Worm (Caenorhabditis elegans) whole organism, early embryonic: ENCODE measurements around the gene C16C8.7.
A peak's percentile ranks its signal among the peaks of the same experiment; 100 is the strongest.
"Not testable (repeated sequence)": the region's sequence is repeated elsewhere in the genome, so short reads cannot be mapped to it uniquely, and the experiment has no call there.

Source experiments
- B0310.2 ChIP-seq: sonication (generic microtip); optimal IDR thresholded peaks from 2 replicates; lab custom pipeline; 2016; ENCODE audit warnings: mild to moderate bottlenecking, missing genetic modification characterization, missing compliant biosample characterization
- F13C5.2 ChIP-seq: sonication (generic microtip); optimal IDR thresholded peaks from 2 replicates; lab custom pipeline; 2017; ENCODE audit warnings: mild to moderate bottlenecking, missing genetic modification characterization, inconsistent platforms, missing compliant biosample characterization
- aly-1 ChIP-seq: sonication (generic microtip); optimal IDR thresholded peaks from 2 replicates; lab custom pipeline; 2016; ENCODE audit warnings: missing genetic modification characterization, missing compliant biosample characterization
- ama-1 ChIP-seq: fragments of 150-350 bp; optimal IDR thresholded peaks from 2 replicates; lab custom pipeline; 2014
- ceh-13 ChIP-seq: fragments of 200-800 bp; sonication (Bioruptor generic); optimal IDR thresholded peaks from 2 replicates; lab custom pipeline; 2018; ENCODE audit warnings: mild to moderate bottlenecking, missing genetic modification characterization, missing compliant biosample characterization
- ceh-36 ChIP-seq: sonication (generic microtip); optimal IDR thresholded peaks from 2 replicates; lab custom pipeline; 2016; ENCODE audit warnings: missing genetic modification characterization, inconsistent platforms, missing compliant biosample characterization
- ets-7 ChIP-seq: sonication (generic microtip); optimal IDR thresholded peaks from 2 replicates; lab custom pipeline; 2016; ENCODE audit warnings: missing genotype, missing genetic modification characterization, missing compliant biosample characterization
- flt-1 ChIP-seq: fragments of 200-800 bp; sonication (Bioruptor generic); IDR thresholded peaks from 2 replicates; pipeline ENCODE4 v1.3.6; 2022; ENCODE audit warnings: missing genetic modification characterization, missing compliant biosample characterization
- hmbx-1 ChIP-seq: sonication (generic microtip); optimal IDR thresholded peaks from 2 replicates; lab custom pipeline; 2016; ENCODE audit warnings: mild to moderate bottlenecking, missing genetic modification characterization, missing compliant biosample characterization
- hmg-4 ChIP-seq: fragments of 200-800 bp; sonication (Bioruptor generic); optimal IDR thresholded peaks from 2 replicates; lab custom pipeline; 2018; ENCODE audit warnings: mild to moderate bottlenecking, missing genetic modification characterization, missing compliant biosample characterization
- hnd-1 ChIP-seq: sonication (generic microtip); optimal IDR thresholded peaks from 2 replicates; lab custom pipeline; 2016; ENCODE audit warnings: missing genetic modification characterization, missing compliant biosample characterization
- pes-1 ChIP-seq: fragments of 200-800 bp; sonication (Bioruptor generic); IDR thresholded peaks from 2 replicates; pipeline ENCODE4 v1.3.6; 2022; ENCODE audit warnings: missing genetic modification reagents, missing genetic modification characterization, missing compliant biosample characterization
- scrt-1 ChIP-seq: fragments of 200-800 bp; sonication (Bioruptor generic); IDR thresholded peaks from 2 replicates; pipeline ENCODE4 v1.3.6; 2022; ENCODE audit warnings: missing genetic modification characterization, missing compliant biosample characterization
- sea-1 ChIP-seq: fragments of 200-800 bp; sonication (Bioruptor generic); conservative IDR thresholded peaks from 2 replicates; pipeline ENCODE4 v1.3.6; 2022; ENCODE audit warnings: missing genetic modification characterization, missing compliant biosample characterization
- tbx-11 ChIP-seq: fragments of 200-800 bp; sonication (Bioruptor generic); IDR thresholded peaks from 2 replicates; pipeline ENCODE4 v1.3.6; 2022; ENCODE audit warnings: missing genetic modification characterization, missing compliant biosample characterization
- tbx-37 ChIP-seq: fragments of 200-800 bp; sonication (Bioruptor generic); conservative IDR thresholded peaks from 2 replicates; pipeline ENCODE4 v1.3.6; 2022; ENCODE audit warnings: missing genetic modification reagents, missing genetic modification characterization, missing compliant biosample characterization
- tra-4 ChIP-seq: sonication (generic microtip); optimal IDR thresholded peaks from 2 replicates; lab custom pipeline; 2017; ENCODE audit warnings: missing genetic modification characterization, missing compliant biosample characterization

The C16C8.7 gene

ce11 chrII:3460048-3460447 lies at the start of gene C16C8.7:
C16C8.7 (minus strand) TSS chrII:3460148.
- no peak for TF ChIP-seq hmg-4 (GFP tag; lab: Kevin White, UChicago)
- TF ChIP-seq ceh-13: no peak
- no peak for TF ChIP-seq hnd-1 (tag; lab: Kevin White, UChicago)
- TF ChIP-seq B0310.2 (tag; lab: Kevin White, UChicago): no peak
- TF ChIP-seq hmbx-1 (tag; lab: Kevin White, UChicago): no peak
- TF ChIP-seq F13C5.2 (tag; lab: Kevin White, UChicago): no peak
- no peak for TF ChIP-seq tra-4
- no peak for TF ChIP-seq ceh-36 (tag; lab: Kevin White, UChicago)
- no peak for TF ChIP-seq pes-1
- TF ChIP-seq flt-1 (GFP tag; lab: Robert Waterston, UW): no peak

ce11 chrII:3504717-3505116 lies 44.8 kb upstream of the C16C8.7 start, which contains the start of gene cyh-1:
cyh-1 (plus strand) TSS chrII:3505017.
- TF ChIP-seq F13C5.2 (tag; lab: Kevin White, UChicago): no peak
- TF ChIP-seq hnd-1 (tag; lab: Kevin White, UChicago): no peak
- no peak for TF ChIP-seq ceh-36 (tag; lab: Kevin White, UChicago)
- TF ChIP-seq tra-4: no peak
- no peak for TF ChIP-seq pes-1
- no peak for TF ChIP-seq hmbx-1 (tag; lab: Kevin White, UChicago)
- no peak for TF ChIP-seq ceh-13
- no peak for TF ChIP-seq flt-1 (GFP tag; lab: Robert Waterston, UW)
- no peak for TF ChIP-seq hmg-4 (GFP tag; lab: Kevin White, UChicago)
- TF ChIP-seq B0310.2 (tag; lab: Kevin White, UChicago): no peak
- no peak for TF ChIP-seq tbx-37 (GFP tag; lab: Robert Waterston, UW)
- no peak for TF ChIP-seq scrt-1 (GFP tag; lab: Robert Waterston, UW)
- TF ChIP-seq ama-1: no peak
- TF ChIP-seq aly-1 (tag; lab: Kevin White, UChicago): no peak

ce11 chrII:3502520-3503323 lies 42.8 kb upstream of the C16C8.7 start, which contains the start of the genes col-71 and Y49F6B.2:
col-71 (minus strand) TSS chrII:3502570.
Y49F6B.2 (plus strand) TSS chrII:3502968.
- TF ChIP-seq tbx-37 (GFP tag; lab: Robert Waterston, UW): peak; percentile 61
- peak; percentile 79 for TF ChIP-seq pes-1
- TF ChIP-seq tbx-11 (GFP tag; lab: Robert Waterston, UW): no peak; the same call in 1 of the 2 replicates
- peak; percentile 10 for TF ChIP-seq ets-7 (tag; lab: Kevin White, UChicago)
- TF ChIP-seq sea-1 (GFP tag; lab: Robert Waterston, UW): 0 out of 2 replicates have a peak, but pooled peaks have one; percentile 55
- TF ChIP-seq hmbx-1 (tag; lab: Kevin White, UChicago): peak; percentile 17
- TF ChIP-seq F13C5.2 (tag; lab: Kevin White, UChicago): peak; percentile 59
- peak; percentile 36 for TF ChIP-seq hmg-4 (GFP tag; lab: Kevin White, UChicago)
- no peak for TF ChIP-seq ceh-13
- 0 out of 2 replicates have a peak, but pooled peaks have one; percentile 42 for TF ChIP-seq scrt-1 (GFP tag; lab: Robert Waterston, UW)

- TF ChIP-seq hmg-4 (GFP tag; lab: Kevin White, UChicago) (no peak), scrt-1 (GFP tag; lab: Robert Waterston, UW) (no peak), pes-1 (peak; percentile 40; the same call in 1 of the 2 replicates), tbx-11 (GFP tag; lab: Robert Waterston, UW) (no peak)
Observed at ce11 chrII:3502011-3502410, 42.1 kb upstream of the C16C8.7 start.

ce11 chrII:3500373-3500772 lies 40.4 kb upstream of the C16C8.7 start:
- TF ChIP-seq B0310.2 (tag; lab: Kevin White, UChicago): no peak
- TF ChIP-seq hmbx-1 (tag; lab: Kevin White, UChicago): no peak
- TF ChIP-seq aly-1 (tag; lab: Kevin White, UChicago): no peak
- TF ChIP-seq tbx-11 (GFP tag; lab: Robert Waterston, UW): no peak
- no peak for TF ChIP-seq ets-7 (tag; lab: Kevin White, UChicago)
- no peak for TF ChIP-seq tra-4
- TF ChIP-seq hnd-1 (tag; lab: Kevin White, UChicago): no peak
- no peak for TF ChIP-seq ceh-36 (tag; lab: Kevin White, UChicago)
- TF ChIP-seq F13C5.2 (tag; lab: Kevin White, UChicago): no peak
- TF ChIP-seq flt-1 (GFP tag; lab: Robert Waterston, UW): no peak
- no peak for TF ChIP-seq hmg-4 (GFP tag; lab: Kevin White, UChicago)
- TF ChIP-seq scrt-1 (GFP tag; lab: Robert Waterston, UW): no peak
- TF ChIP-seq sea-1 (GFP tag; lab: Robert Waterston, UW): no peak
- no peak for TF ChIP-seq tbx-37 (GFP tag; lab: Robert Waterston, UW)

- TF ChIP-seq sea-1 (GFP tag; lab: Robert Waterston, UW) (no peak), hmbx-1 (tag; lab: Kevin White, UChicago) (no peak)
Observed at ce11 chrII:3499386-3499785, 39.4 kb upstream of the C16C8.7 start, which contains the start of gene Y49F6B.9. Y49F6B.9 (minus strand) TSS chrII:3499387.

ce11 chrII:3490797-3491196 lies 30.8 kb upstream of the C16C8.7 start, which contains the start of gene fbxb-112:
fbxb-112 (plus strand) TSS chrII:3491097.
- not testable (repeated sequence) for TF ChIP-seq sea-1 (GFP tag; lab: Robert Waterston, UW); ceh-13; ceh-36 (tag; lab: Kevin White, UChicago)
